Fruit fly (Drosophila melanogaster) whole organism: ENCODE measurements around the gene CG9312.

Experiments
- Dll ChIP-seq: fragments of >200 bp; optimal IDR thresholded peaks from 2 replicates; lab custom pipeline; 2017
- EcR ChIP-seq, 2 experiments: fragments of >200 bp; optimal IDR thresholded peaks; 2 replicates each; lab custom pipeline; 2017; ENCODE audit warnings: missing biosample characterization in 2 of 2, missing genetic modification characterization in 2 of 2, missing genetic modification reagents in 2 of 2
- pan ChIP-seq: fragments of >200 bp; optimal IDR thresholded peaks from 2 replicates; lab custom pipeline; 2017
- psq ChIP-seq: fragments of >200 bp; optimal IDR thresholded peaks from 2 replicates; lab custom pipeline; 2017
- usp ChIP-seq: fragments of >200 bp; optimal IDR thresholded peaks from 2 replicates; lab custom pipeline; 2017; ENCODE audit warnings: missing biosample characterization, missing genetic modification characterization, mixed read lengths

- no peak for TF ChIP-seq psq (lab: Kevin White, UChicago)
- TF ChIP-seq pan (lab: Kevin White, UChicago) = no peak
- no peak for TF ChIP-seq usp
- TF ChIP-seq Dll = no peak
- no peak for TF ChIP-seq EcR (GFP tag; optimal IDR thresholded peaks at IDR 0.05; lab: Kevin White, UChicago)
These were observed 43.1 kb upstream of the CG9312 start for dm6 chr3R:13722451-13722850.
